Fruit fly (Drosophila melanogaster) whole organism, pupa: ENCODE measurements around the gene LeuRS.
A peak's percentile ranks its signal among the peaks of the same experiment; 100 is the strongest.

Experiments
- CG10348 ChIP-seq: fragments of 200-800 bp; sonication (Bioruptor generic); IDR thresholded peaks from 2 replicates; pipeline ENCODE4 v1.3.6; 2022; ENCODE audit warnings: missing biosample characterization, missing genetic modification characterization
- CG12605 ChIP-seq: fragments of 200-800 bp; sonication (Bioruptor generic); IDR thresholded peaks from 2 replicates; pipeline ENCODE4 v1.3.6; 2022; ENCODE audit warnings: missing biosample characterization, missing genetic modification characterization
- CG13204 ChIP-seq: fragments of 200-800 bp; sonication (Bioruptor generic); optimal IDR thresholded peaks from 2 replicates; lab custom pipeline; 2018; ENCODE audit warnings: missing biosample characterization, mild to moderate bottlenecking, missing genetic modification characterization, moderate library complexity
- CG14655 ChIP-seq: fragments of 200-800 bp; sonication (Bioruptor generic); optimal IDR thresholded peaks from 3 replicates; lab custom pipeline; 2017; ENCODE audit warnings: mild to moderate bottlenecking, missing biosample characterization, missing genetic modification reagents, missing genetic modification characterization
- CG15710 ChIP-seq: fragments of 200-800 bp; sonication (Bioruptor generic); optimal IDR thresholded peaks from 2 replicates; lab custom pipeline; 2018; ENCODE audit warnings: missing biosample characterization, mild to moderate bottlenecking, missing genetic modification characterization, moderate library complexity
- CG32121 ChIP-seq: fragments of 200-800 bp; sonication (Bioruptor generic); IDR thresholded peaks from 2 replicates; pipeline ENCODE4 v1.3.6; 2022; ENCODE audit warnings: missing biosample characterization, missing genetic modification characterization
- CG4496 ChIP-seq: fragments of 200-800 bp; sonication (Bioruptor generic); IDR thresholded peaks from 3 replicates; pipeline ENCODE4 v1.3.6; 2022; ENCODE audit warnings: missing biosample characterization, missing genetic modification characterization
- CG8301 ChIP-seq: fragments of 200-800 bp; sonication (Bioruptor generic); optimal IDR thresholded peaks from 2 replicates; lab custom pipeline; 2018; ENCODE audit warnings: missing biosample characterization, mild to moderate bottlenecking, missing genetic modification characterization
- D1 ChIP-seq: fragments of 200-800 bp; sonication (Bioruptor generic); optimal IDR thresholded peaks from 2 replicates; lab custom pipeline; 2018; ENCODE audit warnings: missing biosample characterization, mild to moderate bottlenecking, missing genetic modification characterization, moderate library complexity
- EcR ChIP-seq: fragments of 200-800 bp; sonication (Bioruptor generic); optimal IDR thresholded peaks from 3 replicates; lab custom pipeline; 2019; ENCODE audit warnings: missing biosample characterization, missing genetic modification characterization, mild to moderate bottlenecking, moderate library complexity, missing genetic modification reagents
- Ets98B ChIP-seq: fragments of 200-800 bp; sonication (Bioruptor generic); IDR thresholded peaks from 2 replicates; pipeline ENCODE4 v1.3.6; 2022; ENCODE audit warnings: missing biosample characterization, missing genetic modification characterization
- fd96Ca ChIP-seq: fragments of 200-800 bp; sonication (Bioruptor generic); IDR thresholded peaks from 3 replicates; pipeline ENCODE4 v1.3.6; 2022; ENCODE audit warnings: missing biosample characterization, missing genetic modification characterization
- gl ChIP-seq: fragments of 200-800 bp; sonication (Bioruptor generic); optimal IDR thresholded peaks from 2 replicates; lab custom pipeline; 2018; ENCODE audit warnings: missing biosample characterization, mild to moderate bottlenecking, missing genetic modification characterization

DNA sequence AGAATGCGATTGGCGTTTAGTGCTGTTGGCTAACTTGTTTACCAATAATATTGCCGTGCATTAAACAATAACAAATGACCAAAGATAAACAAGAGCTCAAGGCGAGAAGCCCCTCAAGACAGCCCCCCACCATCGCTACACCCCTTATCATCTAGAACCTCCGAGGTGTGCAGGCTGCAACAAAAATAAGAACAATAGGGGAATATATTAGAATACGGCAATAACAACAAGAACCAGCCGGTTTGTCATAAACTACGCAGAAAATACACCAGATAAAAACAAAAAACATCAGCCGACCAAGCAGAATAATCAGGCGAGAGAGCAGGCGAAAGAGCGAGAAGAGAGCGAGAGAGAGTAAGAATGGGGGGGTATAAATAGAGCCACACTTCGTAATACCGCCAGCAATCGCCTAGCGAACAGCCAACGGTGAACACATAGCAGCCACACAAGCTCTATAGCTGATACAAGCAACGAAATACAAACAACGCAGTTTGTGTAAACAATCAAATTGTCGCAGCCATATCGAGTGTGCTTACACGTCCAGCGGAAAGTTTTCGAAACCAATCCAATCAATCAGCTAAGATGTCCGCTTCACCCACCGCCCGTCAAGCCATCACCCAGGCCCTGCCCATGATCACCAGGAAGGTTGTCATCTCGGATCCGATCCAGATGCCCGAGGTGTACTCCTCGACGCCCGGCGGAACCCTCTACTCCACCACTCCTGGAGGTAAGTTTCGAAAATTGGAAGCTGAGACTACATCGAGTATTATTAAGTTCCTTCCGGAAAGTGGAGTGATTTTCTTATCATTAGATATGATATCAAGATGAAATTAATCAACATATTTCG lies 36.2 kb downstream of the LeuRS start, which contains the start of gene Thor:
- peak; percentile 54; the same call in 1 of the 2 replicates for TF ChIP-seq Ets98B (GFP tag; lab: Robert Waterston, UW)
- TF ChIP-seq fd96Ca (GFP tag; lab: Robert Waterston, UW) = peak; percentile 50; the same call in 1 of the 3 replicates
- peak; percentile 12 for TF ChIP-seq CG8301 (tag; lab: Kevin White, UChicago)
- TF ChIP-seq CG10348 = no peak
- peak; percentile 47 for TF ChIP-seq gl (tag; lab: Kevin White, UChicago)
- peak; percentile 67; the same call in 2 of the 3 replicates for TF ChIP-seq CG4496
- TF ChIP-seq CG12605 (GFP tag; lab: Robert Waterston, UW) = 0 out of 2 replicates have a peak, but pooled peaks have one; percentile 27
- TF ChIP-seq CG32121 (GFP tag; lab: Robert Waterston, UW) = peak; percentile 53
- TF ChIP-seq EcR (GFP tag; lab: Kevin White, UChicago) = peak; percentile 56
- TF ChIP-seq D1 (tag; lab: Kevin White, UChicago) = no peak
- no peak for TF ChIP-seq CG14655 (GFP tag; lab: Kevin White, UChicago)
- no peak for TF ChIP-seq CG15710
- TF ChIP-seq CG13204 (GFP tag; lab: Kevin White, UChicago) = peak; percentile 45
